Worm (Caenorhabditis elegans): ENCODE measurements around the gene C07D10.6.

ce11 chrII:7356773-7357172 lies 22.3 kb upstream of the C07D10.6 start:
- TF ChIP-seq ets-4 (GFP tag; optimal IDR thresholded peaks at IDR 0.05) (no peak), him-1 (tag; optimal IDR thresholded peaks at IDR 0.05) (peak; percentile 42), lag-1 (GFP tag; IDR thresholded peaks at IDR 0.05) (no peak), let-526 (GFP tag; IDR thresholded peaks at IDR 0.05) (no peak), Y56A3A.18 (GFP tag; IDR thresholded peaks at IDR 0.05) (no peak), F37B4.10 (GFP tag; IDR thresholded peaks at IDR 0.05) (no peak), B0019.2 (GFP tag; conservative IDR thresholded peaks at IDR 0.05) (peak; percentile 32; the same call in 1 of the 2 replicates), F55B11.4 (tag; optimal IDR thresholded peaks at IDR 0.05; ENCODE audit: borderline replicate concordance, insufficient read depth) (no peak), F49E8.2 (tag; optimal IDR thresholded peaks at IDR 0.05; ENCODE audit: insufficient read depth) (no peak), mel-28 (tag; optimal IDR thresholded peaks at IDR 0.05; ENCODE audit: borderline replicate concordance) (no peak), nhr-27 (tag; optimal IDR thresholded peaks at IDR 0.05) (no peak), nhr-90 (tag; optimal IDR thresholded peaks at IDR 0.05) (no peak)
